Worm (Caenorhabditis elegans): ENCODE results near the gene T12B5.14.

T12B5.14 gene

ce11 chrIII:954553-954952 is at the start of gene T12B5.14, which contains the start of gene T12B5.15:
Gene T12B5.14 (plus strand): TSS chrIII:954873.
Gene T12B5.15 (minus strand): TSS chrIII:954653.
- TF ChIP-seq nhr-23 (tag; optimal IDR thresholded peaks at IDR 0.05), result no peak
- no peak for TF ChIP-seq ceh-16 (tag; optimal IDR thresholded peaks at IDR 0.05)
- no peak for TF ChIP-seq blmp-1 (tag; optimal IDR thresholded peaks at IDR 0.05; ENCODE audit: insufficient read depth)
- no peak for TF ChIP-seq fos-1 (tag; optimal IDR thresholded peaks at IDR 0.05)
- TF ChIP-seq lsy-2 (tag; optimal IDR thresholded peaks at IDR 0.05), result no peak
- TF ChIP-seq snpc-4 (tag; optimal IDR thresholded peaks at IDR 0.05), result no peak
- TF ChIP-seq C34F6.9 (tag; optimal IDR thresholded peaks at IDR 0.05), result no peak
- no peak for TF ChIP-seq nhr-129 (tag; optimal IDR thresholded peaks at IDR 0.05)
- no peak for TF ChIP-seq lin-11 (tag; optimal IDR thresholded peaks at IDR 0.05)
- no peak for TF ChIP-seq ztf-1 (GFP tag; conservative IDR thresholded peaks at IDR 0.05)
- no peak for TF ChIP-seq nhr-10 (tag; optimal IDR thresholded peaks at IDR 0.05)
- no peak for TF ChIP-seq crh-2 (tag; optimal IDR thresholded peaks at IDR 0.05)
- TF ChIP-seq dmd-4 (tag; optimal IDR thresholded peaks at IDR 0.05), result no peak
- TF ChIP-seq skn-1 (tag; optimal IDR thresholded peaks at IDR 0.05), result no peak
- TF ChIP-seq nhr-6 (tag; optimal IDR thresholded peaks at IDR 0.05), result no peak
- TF ChIP-seq egl-27 (tag; optimal IDR thresholded peaks at IDR 0.05), result no peak
- no peak for TF ChIP-seq sma-3 (GFP tag; optimal IDR thresholded peaks at IDR 0.05)
- no peak for TF ChIP-seq mdl-1 (tag; optimal IDR thresholded peaks at IDR 0.05)
- no peak for TF ChIP-seq nhr-11 (tag; optimal IDR thresholded peaks at IDR 0.05)

- TF ChIP-seq sma-9 (GFP tag; optimal IDR thresholded peaks at IDR 0.05), result no peak
- TF ChIP-seq sma-9 (tag; optimal IDR thresholded peaks at IDR 0.05), result no peak
- no peak for TF ChIP-seq nhr-129 (tag; optimal IDR thresholded peaks at IDR 0.05)
- no peak for TF ChIP-seq unc-62 (GFP tag; optimal IDR thresholded peaks at IDR 0.05)
- TF ChIP-seq F13H6.1 (tag; optimal IDR thresholded peaks at IDR 0.05), result no peak
- TF ChIP-seq mbf-1 (tag; optimal IDR thresholded peaks at IDR 0.05), result no peak
- no peak for TF ChIP-seq zag-1 (tag; optimal IDR thresholded peaks at IDR 0.05)
- TF ChIP-seq blmp-1 (tag; optimal IDR thresholded peaks at IDR 0.05; ENCODE audit: insufficient read depth), result no peak
- TF ChIP-seq sma-3 (GFP tag; optimal IDR thresholded peaks at IDR 0.05), result no peak
- no peak for TF ChIP-seq mdl-1 (tag; optimal IDR thresholded peaks at IDR 0.05)
- no peak for TF ChIP-seq ZK546.5 (tag; optimal IDR thresholded peaks at IDR 0.05)
- no peak for TF ChIP-seq peb-1 (tag; optimal IDR thresholded peaks at IDR 0.05)
These were observed 47.4 kb upstream of the T12B5.14 start, which contains the start of gene F23H11.4 for ce11 chrIII:907311-907710. Gene F23H11.4 (minus strand): TSS chrIII:907539.

ce11 chrIII:907990-908389 is 46.7 kb upstream of the T12B5.14 start:
- no peak for TF ChIP-seq lin-13 (GFP tag; optimal IDR thresholded peaks at IDR 0.05)
- TF ChIP-seq elt-3 (tag; optimal IDR thresholded peaks at IDR 0.05), result no peak
- TF ChIP-seq elt-1 (tag; optimal IDR thresholded peaks at IDR 0.05), result no peak
- TF ChIP-seq nhr-25 (tag; optimal IDR thresholded peaks at IDR 0.05), result peak; percentile 22
- peak in 1 of 2 experiments; percentile 31 for TF ChIP-seq lsy-2 (tag; optimal IDR thresholded peaks at IDR 0.05)
- TF ChIP-seq nhr-129 (tag; optimal IDR thresholded peaks at IDR 0.05), result peak; percentile 59
- TF ChIP-seq fos-1 (tag; optimal IDR thresholded peaks at IDR 0.05), result peak; percentile 93
- TF ChIP-seq unc-39 (tag; optimal IDR thresholded peaks at IDR 0.05), result no peak
- TF ChIP-seq Y55F3AM.14 (GFP tag; optimal IDR thresholded peaks at IDR 0.05), result no peak
- peak; percentile 41 for TF ChIP-seq C34F6.9 (tag; optimal IDR thresholded peaks at IDR 0.05)

ce11 chrIII:909540-909939 is 45.1 kb upstream of the T12B5.14 start, which contains the start of gene crls-1:
Gene crls-1 (minus strand): TSS chrIII:909902.
- TF ChIP-seq lin-13 (GFP tag; optimal IDR thresholded peaks at IDR 0.05), result no peak
- peak in 1 of 2 experiments; percentile 14 for TF ChIP-seq lsy-2 (tag; optimal IDR thresholded peaks at IDR 0.05)
- TF ChIP-seq sma-9 (GFP tag; optimal IDR thresholded peaks at IDR 0.05), result no peak
- no peak for TF ChIP-seq sma-9 (tag; optimal IDR thresholded peaks at IDR 0.05)

ce11 chrIII:910540-911311 is 43.9 kb upstream of the T12B5.14 start, which contains the start of the genes F23H11.5 and bra-2:
Gene F23H11.5 (minus strand): TSS chrIII:910590.
Gene bra-2 (plus strand): TSS chrIII:911261.
- peak in 1 of 2 experiments; percentile 70 for TF ChIP-seq lsy-2 (tag; optimal IDR thresholded peaks at IDR 0.05)
- TF ChIP-seq unc-62 (GFP tag; optimal IDR thresholded peaks at IDR 0.05), result no peak
- TF ChIP-seq nhr-12 (tag; optimal IDR thresholded peaks at IDR 0.05), result no peak
- TF ChIP-seq nhr-129 (tag; optimal IDR thresholded peaks at IDR 0.05), result peak; percentile 4
- peak; percentile 63 for TF ChIP-seq C34F6.9 (tag; optimal IDR thresholded peaks at IDR 0.05)
- TF ChIP-seq Y55F3AM.14 (GFP tag; optimal IDR thresholded peaks at IDR 0.05), result no peak
- TF ChIP-seq unc-55 (GFP tag; optimal IDR thresholded peaks at IDR 0.05), result peak; percentile 69
- no peak for TF ChIP-seq lin-39 (tag; optimal IDR thresholded peaks at IDR 0.05)
- TF ChIP-seq crh-2 (tag; optimal IDR thresholded peaks at IDR 0.05), result peak; percentile 23

Data from whole organism, L2 larva.